Worm (Caenorhabditis elegans) whole organism, mixed stage, embryonic: Measurements from ENCODE around the gene zip-2.

ENCODE experiments used
- M03D4.4 ChIP-seq: sonication (generic microtip); optimal IDR thresholded peaks from 2 replicates; lab custom pipeline; 2017; ENCODE audit warnings: mild to moderate bottlenecking, missing genetic modification characterization, missing compliant biosample characterization
- bed-3 ChIP-seq: fragments of 200-800 bp; sonication (Bioruptor generic); optimal IDR thresholded peaks from 3 replicates; lab custom pipeline; 2018; ENCODE audit warnings: mild to moderate bottlenecking, missing genetic modification characterization, moderate library complexity, missing compliant biosample characterization
- blmp-1 ChIP-seq: fragments of 150-350 bp; optimal IDR thresholded peaks from 2 replicates; lab custom pipeline; 2014; ENCODE audit warnings: missing biosample characterization, missing genetic modification characterization
- ceh-39 ChIP-seq: fragments of 150-350 bp; optimal IDR thresholded peaks from 2 replicates; lab custom pipeline; 2014; ENCODE audit warnings: missing biosample characterization, missing genetic modification characterization
- ceh-43 ChIP-seq: fragments of 200-800 bp; sonication (Bioruptor generic); optimal IDR thresholded peaks from 2 replicates; lab custom pipeline; 2018; ENCODE audit warnings: mild to moderate bottlenecking, missing genetic modification characterization, moderate library complexity, missing compliant biosample characterization
- ceh-83 ChIP-seq: fragments of 200-800 bp; sonication (Bioruptor generic); optimal IDR thresholded peaks from 2 replicates; lab custom pipeline; 2018; ENCODE audit warnings: mild to moderate bottlenecking, missing genetic modification characterization, missing compliant biosample characterization
- ces-1 ChIP-seq: fragments of 150-350 bp; optimal IDR thresholded peaks from 2 replicates; lab custom pipeline; 2014; ENCODE audit warnings: missing biosample characterization, missing genetic modification reagents, missing genetic modification characterization
- cnd-1 ChIP-seq: fragments of 200-800 bp; sonication (Bioruptor generic); optimal IDR thresholded peaks from 2 replicates; lab custom pipeline; 2018; ENCODE audit warnings: mild to moderate bottlenecking, missing genetic modification characterization, missing compliant biosample characterization
- drap-1 ChIP-seq: fragments of 200-800 bp; sonication (Bioruptor generic); optimal IDR thresholded peaks from 3 replicates; lab custom pipeline; 2018; ENCODE audit warnings: mild to moderate bottlenecking, missing genetic modification characterization, missing compliant biosample characterization
- elt-1 ChIP-seq: sonication (generic microtip); optimal IDR thresholded peaks from 2 replicates; lab custom pipeline; 2017; ENCODE audit warnings: missing genetic modification characterization, mild to moderate bottlenecking, missing compliant biosample characterization, antibody characterized with exemption, moderate library complexity, borderline replicate concordance; ENCODE audit not compliant: insufficient read depth
- elt-3 ChIP-seq: fragments of 150-350 bp; optimal IDR thresholded peaks from 2 replicates; lab custom pipeline; 2014; ENCODE audit warnings: missing biosample characterization, missing genetic modification characterization
- flh-1 ChIP-seq: fragments of 200-800 bp; sonication (Bioruptor generic); optimal IDR thresholded peaks from 2 replicates; lab custom pipeline; 2018; ENCODE audit warnings: mild to moderate bottlenecking, missing genetic modification characterization, moderate library complexity, missing compliant biosample characterization
- ham-2 ChIP-seq: fragments of 200-800 bp; sonication (Bioruptor generic); optimal IDR thresholded peaks from 2 replicates; lab custom pipeline; 2018; ENCODE audit warnings: mild to moderate bottlenecking, missing genetic modification characterization, missing compliant biosample characterization
- hlh-1 ChIP-seq: fragments of 150-350 bp; optimal IDR thresholded peaks from 2 replicates; lab custom pipeline; 2014; ENCODE audit warnings: missing biosample characterization, missing genetic modification reagents, missing genetic modification characterization
- lin-13 ChIP-seq: fragments of 150-350 bp; optimal IDR thresholded peaks from 2 replicates; lab custom pipeline; 2014; ENCODE audit warnings: missing biosample characterization, missing genetic modification characterization
- lin-32 ChIP-seq: fragments of 200-800 bp; sonication (Bioruptor generic); optimal IDR thresholded peaks from 2 replicates; lab custom pipeline; 2018; ENCODE audit warnings: mild to moderate bottlenecking, missing genetic modification characterization, missing compliant biosample characterization
- lsy-2 ChIP-seq: fragments of 150-350 bp; optimal IDR thresholded peaks from 2 replicates; lab custom pipeline; 2014; ENCODE audit warnings: missing biosample characterization, missing genetic modification characterization
- mab-5 ChIP-seq: fragments of 150-350 bp; optimal IDR thresholded peaks from 2 replicates; lab custom pipeline; 2014; ENCODE audit warnings: missing biosample characterization, missing genetic modification characterization
- mep-1 ChIP-seq: fragments of 150-350 bp; optimal IDR thresholded peaks from 2 replicates; lab custom pipeline; 2017; ENCODE audit warnings: missing biosample characterization, missing genetic modification reagents, missing genetic modification characterization, inconsistent platforms
- mls-2 ChIP-seq: sonication (generic microtip); optimal IDR thresholded peaks from 2 replicates; lab custom pipeline; 2016; ENCODE audit warnings: mild to moderate bottlenecking, missing genetic modification characterization, moderate library complexity, missing compliant biosample characterization
- nhr-12 ChIP-seq: fragments of 150-350 bp; optimal IDR thresholded peaks from 2 replicates; lab custom pipeline; 2014; ENCODE audit warnings: missing biosample characterization, missing genetic modification characterization
- nhr-2 ChIP-seq: fragments of 150-350 bp; optimal IDR thresholded peaks from 2 replicates; lab custom pipeline; 2014; ENCODE audit warnings: missing biosample characterization, missing genetic modification characterization
- nhr-237 ChIP-seq: fragments of 150-350 bp; optimal IDR thresholded peaks from 2 replicates; lab custom pipeline; 2014; ENCODE audit warnings: missing biosample characterization, missing genetic modification characterization
- nhr-28 ChIP-seq: fragments of 150-350 bp; optimal IDR thresholded peaks from 2 replicates; lab custom pipeline; 2014; ENCODE audit warnings: missing biosample characterization, missing genetic modification characterization
- nhr-76 ChIP-seq: sonication (generic microtip); optimal IDR thresholded peaks from 2 replicates; lab custom pipeline; 2017; ENCODE audit warnings: missing biosample characterization, missing genetic modification characterization
- pha-4 ChIP-seq: fragments of 150-350 bp; optimal IDR thresholded peaks from 2 replicates; lab custom pipeline; 2018; ENCODE audit warnings: missing biosample characterization, missing genetic modification reagents, missing genetic modification characterization
- sem-2 ChIP-seq: fragments of 200-800 bp; sonication (Bioruptor generic); optimal IDR thresholded peaks from 2 replicates; lab custom pipeline; 2018; ENCODE audit warnings: mild to moderate bottlenecking, missing genetic modification characterization, missing compliant biosample characterization
- snpc-4 ChIP-seq: fragments of 150-350 bp; optimal IDR thresholded peaks from 2 replicates; lab custom pipeline; 2014; ENCODE audit warnings: missing biosample characterization, missing genetic modification characterization
- sptf-1 ChIP-seq: sonication (generic microtip); optimal IDR thresholded peaks from 2 replicates; lab custom pipeline; 2017; ENCODE audit warnings: mild to moderate bottlenecking, missing genetic modification characterization, moderate library complexity, missing compliant biosample characterization
- tbx-8 ChIP-seq: fragments of 200-800 bp; sonication (Bioruptor generic); optimal IDR thresholded peaks from 2 replicates; lab custom pipeline; 2018; ENCODE audit warnings: mild to moderate bottlenecking, missing genetic modification characterization, moderate library complexity, missing compliant biosample characterization
- unc-120 ChIP-seq: sonication (generic microtip); optimal IDR thresholded peaks from 2 replicates; lab custom pipeline; 2017; ENCODE audit warnings: missing genetic modification characterization, missing compliant biosample characterization; ENCODE audit not compliant: poor library complexity, severe bottlenecking
- unc-39 ChIP-seq: fragments of 150-350 bp; optimal IDR thresholded peaks from 2 replicates; lab custom pipeline; 2014; ENCODE audit warnings: missing biosample characterization, missing genetic modification characterization
- unc-62 ChIP-seq: fragments of 150-350 bp; optimal IDR thresholded peaks from 2 replicates; lab custom pipeline; 2014; ENCODE audit warnings: missing biosample characterization, missing genetic modification reagents, missing genetic modification characterization
- zip-8 ChIP-seq: fragments of 150-350 bp; optimal IDR thresholded peaks from 2 replicates; lab custom pipeline; 2014; ENCODE audit warnings: missing biosample characterization, missing genetic modification characterization
- ztf-11 ChIP-seq: fragments of 150-350 bp; optimal IDR thresholded peaks from 2 replicates; lab custom pipeline; 2014; ENCODE audit warnings: missing biosample characterization, missing genetic modification characterization

zip-2 gene

ce11 chrIII:832855-833504 is at the start of gene zip-2:
Gene zip-2 (plus strand): TSS chrIII:832982.
- TF ChIP-seq elt-1 (tag; lab: Kevin White, UChicago) (no peak), ham-2 (GFP tag; lab: Kevin White, UChicago) (no peak), nhr-28 (no peak), unc-39 (tag; lab: Kevin White, UChicago) (no peak), ces-1 (GFP tag; lab: Kevin White, UChicago) (no peak), bed-3 (GFP tag; lab: Kevin White, UChicago) (no peak), ceh-83 (GFP tag; lab: Kevin White, UChicago) (no peak), tbx-8 (GFP tag; lab: Kevin White, UChicago) (no peak), unc-62 (GFP tag; lab: Kevin White, UChicago) (no peak), sem-2 (no peak)

ce11 chrIII:783254-783753 is 49.5 kb upstream of the zip-2 start, which contains the start of the genes dagl-2 and ppm-1.G:
Gene dagl-2 (minus strand): TSS chrIII:783305.
Gene ppm-1.G (plus strand): TSS chrIII:783703.
- TF ChIP-seq flh-1 (GFP tag; lab: Kevin White, UChicago) (no peak), snpc-4 (tag; lab: Kevin White, UChicago) (no peak), mep-1 (tag; lab: Kevin White, UChicago) (peak; percentile 59), elt-3 (tag; lab: Kevin White, UChicago) (no peak), elt-1 (tag; lab: Kevin White, UChicago) (no peak), mab-5 (no peak), bed-3 (GFP tag; lab: Kevin White, UChicago) (no peak), ces-1 (GFP tag; lab: Kevin White, UChicago) (peak; percentile 88), ceh-83 (GFP tag; lab: Kevin White, UChicago) (no peak), lin-32 (GFP tag; lab: Kevin White, UChicago) (no peak), nhr-12 (tag; lab: Kevin White, UChicago) (no peak), lin-13 (tag; lab: Kevin White, UChicago) (peak; percentile 12), sem-2 (no peak), pha-4 (tag; lab: Kevin White, UChicago) (peak; percentile 11), zip-8 (tag; lab: Kevin White, UChicago) (no peak), drap-1 (no peak), nhr-237 (tag; lab: Kevin White, UChicago) (peak; percentile 67), lsy-2 (tag; lab: Kevin White, UChicago) (peak; percentile 76), tbx-8 (GFP tag; lab: Kevin White, UChicago) (no peak), unc-39 (tag; lab: Kevin White, UChicago) (no peak), hlh-1 (tag; lab: Kevin White, UChicago) (no peak), ceh-39 (tag; lab: Kevin White, UChicago) (peak; percentile 24), nhr-76 (tag; lab: Kevin White, UChicago) (no peak), ham-2 (GFP tag; lab: Kevin White, UChicago) (no peak), sptf-1 (tag; lab: Kevin White, UChicago) (no peak), mls-2 (tag; lab: Kevin White, UChicago) (peak; percentile 13), nhr-2 (tag; lab: Kevin White, UChicago) (no peak), unc-120 (tag; lab: Kevin White, UChicago) (no peak), blmp-1 (no peak), ztf-11 (tag; lab: Kevin White, UChicago) (no peak), cnd-1 (no peak), nhr-28 (no peak), unc-62 (GFP tag; lab: Kevin White, UChicago) (no peak), ceh-43 (GFP tag; lab: Kevin White, UChicago) (no peak), M03D4.4 (tag; lab: Kevin White, UChicago) (no peak)

DNA sequence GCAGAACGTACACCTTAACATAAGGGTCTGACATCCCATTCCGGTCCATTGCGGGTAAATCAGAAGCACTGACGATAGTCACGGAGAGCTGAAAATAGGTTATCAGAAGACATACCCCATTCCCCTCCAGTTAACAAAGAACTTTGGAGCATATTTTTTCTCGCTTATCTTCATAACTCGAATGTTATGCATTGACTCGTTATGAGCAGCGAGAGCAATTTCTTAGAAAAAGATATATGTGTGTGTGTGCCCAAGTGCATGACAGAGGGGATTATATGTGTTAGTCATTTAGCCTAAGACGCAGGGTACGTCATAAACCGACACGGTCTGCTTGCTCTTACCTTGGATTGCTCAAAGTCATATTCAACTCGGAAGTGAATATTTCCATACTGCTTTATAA is 43.2 kb upstream of the zip-2 start:
- no peak for TF ChIP-seq M03D4.4 (tag; lab: Kevin White, UChicago)
- TF ChIP-seq nhr-76 (tag; lab: Kevin White, UChicago) = no peak
- no peak for TF ChIP-seq unc-62 (GFP tag; lab: Kevin White, UChicago)
- no peak for TF ChIP-seq lin-32 (GFP tag; lab: Kevin White, UChicago)
- TF ChIP-seq flh-1 (GFP tag; lab: Kevin White, UChicago) = no peak
- TF ChIP-seq blmp-1 = no peak
- TF ChIP-seq nhr-12 (tag; lab: Kevin White, UChicago) = no peak
- no peak for TF ChIP-seq lsy-2 (tag; lab: Kevin White, UChicago)
- no peak for TF ChIP-seq mep-1 (tag; lab: Kevin White, UChicago)
- TF ChIP-seq ceh-39 (tag; lab: Kevin White, UChicago) = no peak
- no peak for TF ChIP-seq elt-3 (tag; lab: Kevin White, UChicago)
- TF ChIP-seq nhr-237 (tag; lab: Kevin White, UChicago) = no peak
- no peak for TF ChIP-seq unc-120 (tag; lab: Kevin White, UChicago)
- no peak for TF ChIP-seq ham-2 (GFP tag; lab: Kevin White, UChicago)
- TF ChIP-seq drap-1 = no peak
- TF ChIP-seq ces-1 (GFP tag; lab: Kevin White, UChicago) = no peak
